Fruit fly (Drosophila melanogaster) whole organism, embryonic: ENCODE measurements around the gene CG33664.

Experiments
- Atf6 ChIP-seq: fragments of 200-800 bp; sonication (Bioruptor generic); IDR thresholded peaks from 2 replicates; pipeline ENCODE4 v1.3.6; 2022; ENCODE audit warnings: missing biosample characterization, missing genetic modification characterization
- CG10431 ChIP-seq: fragments of 200-800 bp; sonication (Bioruptor generic); optimal IDR thresholded peaks from 3 replicates; lab custom pipeline; 2018; ENCODE audit warnings: missing biosample characterization, mild to moderate bottlenecking, missing genetic modification characterization
- CG11247 ChIP-seq: fragments of 200-800 bp; sonication (Bioruptor generic); IDR thresholded peaks from 2 replicates; pipeline ENCODE4 v1.3.6; 2022; ENCODE audit warnings: missing biosample characterization, missing genetic modification characterization
- CG12942 ChIP-seq: fragments of 200-800 bp; sonication (Bioruptor generic); optimal IDR thresholded peaks from 3 replicates; lab custom pipeline; 2016; ENCODE audit warnings: missing biosample characterization, missing genetic modification characterization
- CG13123 ChIP-seq: fragments of 200-800 bp; sonication (Bioruptor generic); optimal IDR thresholded peaks from 2 replicates; lab custom pipeline; 2016; ENCODE audit warnings: missing biosample characterization, missing genetic modification characterization
- CG15514 ChIP-seq: fragments of 200-800 bp; sonication (Bioruptor generic); optimal IDR thresholded peaks from 3 replicates; lab custom pipeline; 2017; ENCODE audit warnings: missing biosample characterization, missing genetic modification characterization, mild to moderate bottlenecking, moderate library complexity, missing genetic modification reagents
- CG34224 ChIP-seq: fragments of 200-800 bp; sonication (Bioruptor generic); IDR thresholded peaks from 3 replicates; pipeline ENCODE4 v1.3.6; 2022; ENCODE audit warnings: missing biosample characterization, missing genetic modification characterization; ENCODE audit not compliant: partially characterized antibody
- CG3726 ChIP-seq: fragments of 200-800 bp; sonication (Bioruptor generic); IDR thresholded peaks from 3 replicates; pipeline ENCODE4, ENCODE4 v1.3.6; 2022; ENCODE audit warnings: missing biosample characterization, missing genetic modification characterization
- CG42726 ChIP-seq: fragments of 200-800 bp; sonication (Bioruptor generic); IDR thresholded peaks from 2 replicates; pipeline ENCODE4 v1.3.6; 2022; ENCODE audit warnings: missing biosample characterization, missing genetic modification characterization; ENCODE audit not compliant: partially characterized antibody
- CG6254 ChIP-seq: fragments of 200-800 bp; sonication (Bioruptor generic); optimal IDR thresholded peaks from 3 replicates; lab custom pipeline; 2017; ENCODE audit warnings: mild to moderate bottlenecking, missing biosample characterization, missing genetic modification reagents, missing genetic modification characterization
- CG8281 ChIP-seq: fragments of 200-800 bp; sonication (Bioruptor generic); optimal IDR thresholded peaks from 2 replicates; lab custom pipeline; 2018; ENCODE audit warnings: missing biosample characterization, mild to moderate bottlenecking, missing genetic modification characterization, moderate library complexity
- CG8765 ChIP-seq: fragments of 200-800 bp; sonication (Bioruptor generic); IDR thresholded peaks from 2 replicates; pipeline ENCODE4 v1.3.6; 2022; ENCODE audit warnings: missing biosample characterization, missing genetic modification characterization
- CG9932 ChIP-seq: fragments of 200-800 bp; sonication (Bioruptor generic); IDR thresholded peaks from 2 replicates; pipeline ENCODE4 v1.3.6; 2022; ENCODE audit warnings: missing biosample characterization, missing genetic modification characterization
- D ChIP-seq, 2 experiments: fragments of 200-800 bp in 1 of 2; fragments of >200 bp in 1 of 2; sonication (Bioruptor generic) in 1 of 2; optimal IDR thresholded peaks; 2 replicates in 1 of 2; 3 replicates in 1 of 2; lab custom pipeline; 2017; ENCODE audit warnings: mild to moderate bottlenecking in 1 of 2, missing biosample characterization in 1 of 2, missing genetic modification characterization in 1 of 2, missing genetic modification reagents in 1 of 2
- D19A ChIP-seq: fragments of 200-800 bp; optimal IDR thresholded peaks from 3 replicates; lab custom pipeline; 2019; ENCODE audit warnings: missing biosample characterization, mild to moderate bottlenecking, missing genetic modification characterization, moderate library complexity
- Doc2 ChIP-seq: fragments of 200-800 bp; sonication (Bioruptor generic); IDR thresholded peaks from 2 replicates; pipeline ENCODE4 v1.3.6; 2022; ENCODE audit warnings: missing biosample characterization, missing genetic modification characterization
- Hey ChIP-seq: fragments of 200-800 bp; sonication (Bioruptor generic); optimal IDR thresholded peaks from 3 replicates; lab custom pipeline; 2018; ENCODE audit warnings: missing biosample characterization, mild to moderate bottlenecking, missing genetic modification characterization
- HmgZ ChIP-seq: fragments of 200-800 bp; sonication (Bioruptor generic); optimal IDR thresholded peaks from 2 replicates; lab custom pipeline; 2018; ENCODE audit warnings: missing biosample characterization, mild to moderate bottlenecking, missing genetic modification characterization
- Hr3 ChIP-seq: fragments of 200-800 bp; sonication (Bioruptor generic); optimal IDR thresholded peaks from 3 replicates; lab custom pipeline; 2016; ENCODE audit warnings: missing biosample characterization, missing genetic modification characterization
- Lpt ChIP-seq: fragments of >200 bp; optimal IDR thresholded peaks from 2 replicates; lab custom pipeline; 2018; ENCODE audit warnings: missing biosample characterization, missing genetic modification characterization
- Max ChIP-seq: fragments of 200-800 bp; sonication (Bioruptor generic); optimal IDR thresholded peaks from 2 replicates; lab custom pipeline; 2016; ENCODE audit warnings: missing biosample characterization, mild to moderate bottlenecking, missing genetic modification characterization
- Mrtf ChIP-seq: fragments of 200-800 bp; sonication (Bioruptor generic); IDR thresholded peaks from 3 replicates; pipeline ENCODE4 v1.3.6; 2022; ENCODE audit warnings: missing biosample characterization, missing genetic modification characterization
- NC2β ChIP-seq: fragments of 200-800 bp; sonication (Bioruptor generic); optimal IDR thresholded peaks from 2 replicates; lab custom pipeline; 2016; ENCODE audit warnings: missing biosample characterization, missing genetic modification characterization
- NK7.1 ChIP-seq: fragments of 200-800 bp; sonication (Bioruptor generic); optimal IDR thresholded peaks from 3 replicates; lab custom pipeline; 2016; ENCODE audit warnings: missing biosample characterization, missing genetic modification characterization
- Ravus ChIP-seq: fragments of 200-800 bp; sonication (Bioruptor generic); IDR thresholded peaks from 2 replicates; pipeline ENCODE4 v1.3.6; 2022; ENCODE audit warnings: missing biosample characterization, missing genetic modification characterization
- ab ChIP-seq: fragments of 200-800 bp; sonication (Bioruptor generic); optimal IDR thresholded peaks from 2 replicates; lab custom pipeline; 2016; ENCODE audit warnings: missing biosample characterization, missing genetic modification characterization
- aop ChIP-seq: fragments of 200-800 bp; sonication (Bioruptor generic); IDR thresholded peaks from 2 replicates; pipeline ENCODE4 v1.3.6; 2022; ENCODE audit warnings: missing biosample characterization, missing genetic modification characterization
- ato ChIP-seq: fragments of 200-800 bp; sonication (Bioruptor generic); IDR thresholded peaks from 2 replicates; pipeline ENCODE4 v1.3.6; 2022; ENCODE audit warnings: missing biosample characterization, missing genetic modification characterization; ENCODE audit not compliant: partially characterized antibody
- az2 ChIP-seq: fragments of 200-800 bp; sonication (Bioruptor generic); optimal IDR thresholded peaks from 3 replicates; lab custom pipeline; 2016; ENCODE audit warnings: missing biosample characterization, missing genetic modification characterization
- bsh ChIP-seq, 2 experiments: fragments of 200-800 bp; sonication (Bioruptor generic); optimal IDR thresholded peaks; 2 replicates each; lab custom pipeline; 2017 to 2018; ENCODE audit warnings: mild to moderate bottlenecking in 2 of 2, missing biosample characterization in 2 of 2, missing genetic modification characterization in 2 of 2, moderate library complexity in 1 of 2
- cato ChIP-seq: fragments of 200-800 bp; sonication (Bioruptor generic); optimal IDR thresholded peaks from 2 replicates; lab custom pipeline; 2016; ENCODE audit warnings: missing biosample characterization, missing genetic modification characterization, borderline replicate concordance
- chm ChIP-seq: fragments of 200-800 bp; sonication (Bioruptor generic); IDR thresholded peaks from 2 replicates; pipeline ENCODE4 v1.3.6; 2022; ENCODE audit warnings: missing biosample characterization, missing genetic modification characterization
- crp ChIP-seq, 2 experiments: fragments of 200-800 bp; sonication (Bioruptor generic); optimal IDR thresholded peaks; 2 replicates in 1 of 2; 3 replicates in 1 of 2; lab custom pipeline; 2017; ENCODE audit warnings: missing biosample characterization in 2 of 2, missing genetic modification characterization in 2 of 2, mild to moderate bottlenecking in 1 of 2, moderate library complexity in 1 of 2
- dimm ChIP-seq: fragments of 200-800 bp; sonication (Bioruptor generic); IDR thresholded peaks from 2 replicates; pipeline ENCODE4 v1.3.6; 2022; ENCODE audit warnings: missing biosample characterization, missing genetic modification characterization
- ewg ChIP-seq: fragments of 200-800 bp; sonication (Bioruptor generic); optimal IDR thresholded peaks from 3 replicates; lab custom pipeline; 2017; ENCODE audit warnings: mild to moderate bottlenecking, missing biosample characterization, missing genetic modification reagents, missing genetic modification characterization
- ftz-f1 ChIP-seq: fragments of 200-800 bp; sonication (Bioruptor generic); optimal IDR thresholded peaks from 2 replicates; lab custom pipeline; 2016; ENCODE audit warnings: missing biosample characterization, missing genetic modification characterization
- gt ChIP-seq: fragments of 200-800 bp; sonication (Bioruptor generic); IDR thresholded peaks from 2 replicates; pipeline ENCODE4 v1.3.6; 2022; ENCODE audit warnings: missing biosample characterization, missing genetic modification characterization
- ham ChIP-seq: fragments of 200-800 bp; sonication (Bioruptor generic); IDR thresholded peaks from 2 replicates; pipeline ENCODE4 v1.3.6; 2022; ENCODE audit warnings: missing biosample characterization, missing genetic modification characterization
- hb ChIP-seq: fragments of 200-800 bp; sonication (Bioruptor generic); IDR thresholded peaks from 3 replicates; pipeline ENCODE4 v1.3.6; 2022; ENCODE audit warnings: missing biosample characterization, missing genetic modification characterization; ENCODE audit not compliant: partially characterized antibody
- jing ChIP-seq: fragments of 200-800 bp; sonication (Bioruptor generic); optimal IDR thresholded peaks from 2 replicates; lab custom pipeline; 2018; ENCODE audit warnings: missing biosample characterization, mild to moderate bottlenecking, missing genetic modification characterization
- kni ChIP-seq: fragments of 200-800 bp; sonication (Bioruptor generic); optimal IDR thresholded peaks from 3 replicates; lab custom pipeline; 2017; ENCODE audit warnings: mild to moderate bottlenecking, missing biosample characterization, missing genetic modification reagents, missing genetic modification characterization
- nerfin-2 ChIP-seq: fragments of 200-800 bp; sonication (Bioruptor generic); IDR thresholded peaks from 2 replicates; pipeline ENCODE4 v1.3.6; 2022; ENCODE audit warnings: missing biosample characterization, missing genetic modification characterization; ENCODE audit not compliant: partially characterized antibody
- odd ChIP-seq: fragments of 200-800 bp; sonication (Bioruptor generic); optimal IDR thresholded peaks from 2 replicates; lab custom pipeline; 2017; ENCODE audit warnings: missing biosample characterization, mild to moderate bottlenecking, missing genetic modification characterization
- peb ChIP-seq: fragments of 200-800 bp; sonication (Bioruptor generic); IDR thresholded peaks from 2 replicates; pipeline ENCODE4 v1.3.6; 2022; ENCODE audit warnings: missing biosample characterization, missing genetic modification characterization
- ranshi ChIP-seq: fragments of 200-800 bp; sonication (Bioruptor generic); IDR thresholded peaks from 2 replicates; pipeline ENCODE4 v1.3.6; 2022; ENCODE audit warnings: missing biosample characterization, missing genetic modification characterization
- salm ChIP-seq: fragments of 200-800 bp; sonication (Bioruptor generic); optimal IDR thresholded peaks from 2 replicates; lab custom pipeline; 2018; ENCODE audit warnings: missing biosample characterization, mild to moderate bottlenecking, missing genetic modification characterization
- wek ChIP-seq: fragments of 200-800 bp; sonication (Bioruptor generic); optimal IDR thresholded peaks from 3 replicates; lab custom pipeline; 2018; ENCODE audit warnings: missing biosample characterization, mild to moderate bottlenecking, missing genetic modification characterization, moderate library complexity
- wor ChIP-seq: fragments of 200-800 bp; sonication (Bioruptor generic); IDR thresholded peaks from 2 replicates; pipeline ENCODE4 v1.3.6; 2022; ENCODE audit warnings: missing biosample characterization, missing genetic modification characterization
- z ChIP-seq: fragments of 200-800 bp; sonication (Bioruptor generic); IDR thresholded peaks from 3 replicates; pipeline ENCODE4 v1.3.6; 2022; ENCODE audit warnings: missing biosample characterization, missing genetic modification characterization

The CG33664 gene

DNA sequence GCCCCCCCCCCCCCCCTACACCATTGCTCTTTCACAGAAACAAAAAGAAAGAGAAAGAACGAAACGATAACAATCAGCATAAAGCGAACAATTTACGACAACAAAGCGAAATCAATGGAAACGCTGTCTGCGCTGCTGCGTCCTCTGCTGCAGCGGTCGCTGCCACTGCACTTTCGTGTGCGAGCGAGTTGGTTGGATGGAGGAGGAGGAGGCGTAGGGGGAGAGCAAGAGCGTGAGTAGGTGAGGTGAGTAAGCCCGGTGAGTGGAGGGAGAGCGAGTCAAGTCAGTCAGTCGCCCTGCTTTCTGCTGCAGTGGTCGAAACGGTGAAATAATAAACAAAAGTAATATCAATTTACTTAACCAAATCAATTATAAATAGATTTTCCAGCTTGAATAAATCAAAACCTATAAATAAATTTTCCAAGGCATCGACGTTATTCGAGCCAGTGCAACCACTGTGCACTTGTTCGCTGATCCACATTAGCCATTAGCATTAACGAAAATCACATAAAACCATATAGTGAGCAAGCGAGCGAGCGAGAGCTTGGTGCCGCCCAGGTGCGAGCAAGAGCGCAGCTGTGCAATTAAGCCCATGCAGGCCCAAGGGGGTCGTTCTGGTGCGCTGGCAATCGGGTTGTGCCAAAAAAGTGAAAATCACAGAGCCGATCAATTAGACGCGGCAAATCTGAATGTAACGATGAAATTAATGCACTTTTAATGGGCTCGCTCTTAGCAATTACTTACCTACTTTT is 40.1 kb upstream of the CG33664 start (continued):
- TF ChIP-seq Hey (tag; lab: Kevin White, UChicago) (no peak), ranshi (GFP tag; lab: Robert Waterston, UW) (peak; percentile 55; the same call in 1 of the 2 replicates), Doc2 (GFP tag; lab: Robert Waterston, UW) (no peak), dimm (GFP tag; lab: Robert Waterston, UW) (0 out of 2 replicates have a peak, but pooled peaks have one; percentile 25), D19A (tag; lab: Kevin White, UChicago) (no peak), CG3726 (GFP tag; lab: Robert Waterston, UW) (no peak), CG11247 (no peak), Atf6 (GFP tag; lab: Robert Waterston, UW) (peak; percentile 40; the same call in 1 of the 2 replicates), gt (GFP tag; lab: Robert Waterston, UW) (no peak), CG6254 (GFP tag; lab: Kevin White, UChicago) (peak; percentile 45), ab (no peak), NC2β (GFP tag; lab: Kevin White, UChicago) (no peak), Max (no peak), odd (GFP tag; lab: Kevin White, UChicago) (no peak), wek (no peak), salm (tag; lab: Kevin White, UChicago) (no peak), peb (GFP tag; lab: Robert Waterston, UW) (peak; percentile 74), CG10431 (GFP tag; lab: Kevin White, UChicago) (no peak), CG15514 (GFP tag; lab: Kevin White, UChicago) (no peak), CG8281 (tag; lab: Kevin White, UChicago) (no peak), ewg (GFP tag; lab: Kevin White, UChicago) (peak; percentile 32), az2 (peak; percentile 18), D (optimal IDR thresholded peaks at IDR 0.05; lab: Kevin White, UChicago) (no peak), D (GFP tag; optimal IDR thresholded peaks at IDR 0.05; lab: Kevin White, UChicago) (no peak), nerfin-2 (GFP tag; lab: Robert Waterston, UW) (no peak), CG9932 (GFP tag; lab: Robert Waterston, UW) (no peak), Hr3 (GFP tag; lab: Kevin White, UChicago) (no peak), z (0 out of 3 replicates have a peak, but pooled peaks have one; percentile 14), ham (GFP tag; lab: Robert Waterston, UW) (no peak), wor (GFP tag; lab: Robert Waterston, UW) (peak; percentile 74), CG12942 (GFP tag; lab: Kevin White, UChicago) (no peak), crp (GFP tag; optimal IDR thresholded peaks at IDR 0.05; lab: Kevin White, UChicago) (no peak), Lpt (GFP tag; lab: Kevin White, UChicago) (no peak), cato (GFP tag; lab: Kevin White, UChicago) (no peak), ato (no peak), HmgZ (tag; lab: Kevin White, UChicago) (no peak), chm (GFP tag; lab: Robert Waterston, UW) (no peak), hb (no peak), NK7.1 (GFP tag; lab: Kevin White, UChicago) (no peak), jing (GFP tag; lab: Kevin White, UChicago) (no peak), Mrtf (GFP tag; lab: Robert Waterston, UW) (no peak), CG42726 (GFP tag; lab: Robert Waterston, UW) (no peak), Ravus (GFP tag; lab: Robert Waterston, UW) (no peak), ftz-f1 (GFP tag; lab: Kevin White, UChicago) (no peak), CG13123 (GFP tag; lab: Kevin White, UChicago) (no peak), kni (GFP tag; lab: Kevin White, UChicago) (peak; percentile 69), aop (peak; percentile 2; the same call in 1 of the 2 replicates), bsh (GFP tag; optimal IDR thresholded peaks at IDR 0.05; lab: Kevin White, UChicago) (peak in 1 of 2 experiments; percentile 62), CG34224 (no peak), CG8765 (GFP tag; lab: Robert Waterston, UW) (no peak)
